Worm (Caenorhabditis elegans) whole organism, L4 larva: ENCODE results near the gene dsb-2.

Experiments
- D1046.2 ChIP-seq: fragments of 200-800 bp; sonication (Bioruptor generic); IDR thresholded peaks from 2 replicates; pipeline ENCODE4 v1.3.6; 2022; ENCODE audit warnings: missing genetic modification characterization, missing compliant biosample characterization
- F10B5.3 ChIP-seq: sonication (generic microtip); optimal IDR thresholded peaks from 2 replicates; lab custom pipeline; 2016; ENCODE audit warnings: mild to moderate bottlenecking, missing genetic modification characterization, missing compliant biosample characterization
- T20F7.1 ChIP-seq: fragments of 200-800 bp; sonication (Bioruptor generic); optimal IDR thresholded peaks from 2 replicates; lab custom pipeline; 2018; ENCODE audit warnings: mild to moderate bottlenecking, missing genetic modification characterization, missing compliant biosample characterization
- Y105C5A.15 ChIP-seq: fragments of 200-800 bp; sonication (Bioruptor generic); IDR thresholded peaks from 2 replicates; pipeline ENCODE4 v1.3.6; 2022; ENCODE audit warnings: missing genetic modification characterization, missing compliant biosample characterization
- Y5F2A.4 ChIP-seq: fragments of 200-800 bp; sonication (Bioruptor generic); optimal IDR thresholded peaks from 2 replicates; lab custom pipeline; 2018; ENCODE audit warnings: mild to moderate bottlenecking, missing genetic modification characterization, missing compliant biosample characterization
- Y75B8A.6 ChIP-seq: fragments of 200-800 bp; sonication (Bioruptor generic); IDR thresholded peaks from 2 replicates; pipeline ENCODE4 v1.3.6; 2022; ENCODE audit warnings: missing genetic modification reagents, missing genetic modification characterization, missing compliant biosample characterization
- aha-1 ChIP-seq: fragments of 150-350 bp; peaks from one replicate; lab custom pipeline; 2014; ENCODE audit warnings: missing biosample characterization, missing genetic modification characterization
- ama-1 ChIP-seq: fragments of 150-350 bp; optimal IDR thresholded peaks from 2 replicates; lab custom pipeline; 2014; ENCODE audit warnings: inconsistent platforms, mixed read lengths
- arid-1 ChIP-seq: fragments of 200-800 bp; sonication (Bioruptor generic); conservative IDR thresholded peaks from 2 replicates; pipeline ENCODE4 v1.3.6; 2022; ENCODE audit warnings: missing genetic modification reagents, missing genetic modification characterization, missing compliant biosample characterization
- attf-4 ChIP-seq: sonication (generic microtip); optimal IDR thresholded peaks from 3 replicates; lab custom pipeline; 2017; ENCODE audit warnings: missing biosample characterization, missing genetic modification characterization
- ceh-20 ChIP-seq: fragments of 200-800 bp; sonication (Bioruptor generic); IDR thresholded peaks from 2 replicates; pipeline ENCODE4 v1.3.6; 2022; ENCODE audit warnings: missing genetic modification reagents, missing genetic modification characterization, missing compliant biosample characterization
- ceh-32 ChIP-seq: sonication (generic microtip); optimal IDR thresholded peaks from 2 replicates; lab custom pipeline; 2016; ENCODE audit warnings: mild to moderate bottlenecking, missing genetic modification characterization, missing compliant biosample characterization; ENCODE audit not compliant: poor library complexity
- ceh-62 ChIP-seq: sonication (generic microtip); optimal IDR thresholded peaks from 2 replicates; lab custom pipeline; 2017; ENCODE audit warnings: missing biosample characterization, missing genetic modification characterization
- ctbp-1 ChIP-seq: fragments of 200-800 bp; sonication (Bioruptor generic); IDR thresholded peaks from 2 replicates; pipeline ENCODE4 v1.3.6; 2022; ENCODE audit warnings: missing genetic modification reagents, missing genetic modification characterization, missing compliant biosample characterization
- daf-12 ChIP-seq: fragments of 150-350 bp; optimal IDR thresholded peaks from 2 replicates; lab custom pipeline; 2014; ENCODE audit warnings: missing biosample characterization, missing genetic modification reagents, missing genetic modification characterization
- daf-16 ChIP-seq, 3 experiments: sonication (generic microtip); optimal IDR thresholded peaks; 2 replicates each; lab custom pipeline; 2016 to 2017; ENCODE audit warnings: missing genetic modification characterization in 3 of 3, missing genetic modification reagents in 3 of 3, mild to moderate bottlenecking in 2 of 3, missing compliant biosample characterization in 2 of 3, missing biosample characterization in 1 of 3, moderate library complexity in 1 of 3
- daf-19 ChIP-seq: fragments of 200-800 bp; sonication (Bioruptor generic); conservative IDR thresholded peaks from 2 replicates; pipeline ENCODE4 v1.3.6; 2022; ENCODE audit warnings: missing genetic modification characterization, missing compliant biosample characterization
- dmd-6 ChIP-seq: fragments of 200-800 bp; sonication (Bioruptor generic); IDR thresholded peaks from 2 replicates; pipeline ENCODE4 v1.3.6; 2022; ENCODE audit warnings: missing genetic modification reagents, missing genetic modification characterization, missing compliant biosample characterization
- dmd-9 ChIP-seq: fragments of 200-800 bp; sonication (Bioruptor generic); IDR thresholded peaks from 2 replicates; pipeline ENCODE4 v1.3.6; 2022; ENCODE audit warnings: missing genetic modification reagents, missing genetic modification characterization, missing compliant biosample characterization
- dpl-1 ChIP-seq: fragments of 150-350 bp; optimal IDR thresholded peaks from 2 replicates; lab custom pipeline; 2014; ENCODE audit warnings: missing biosample characterization, missing genetic modification reagents, missing genetic modification characterization
- dve-1 ChIP-seq: sonication (generic microtip); optimal IDR thresholded peaks from 2 replicates; lab custom pipeline; 2017; ENCODE audit warnings: antibody characterized with exemption, mild to moderate bottlenecking, missing genetic modification characterization, missing compliant biosample characterization; ENCODE audit not compliant: insufficient read depth
- egl-43 ChIP-seq: fragments of 200-800 bp; sonication (Bioruptor generic); IDR thresholded peaks from 2 replicates; pipeline ENCODE4 v1.3.6; 2022; ENCODE audit warnings: missing genetic modification reagents, missing genetic modification characterization, missing compliant biosample characterization
- fkh-10 ChIP-seq: fragments of 150-350 bp; optimal IDR thresholded peaks from 2 replicates; lab custom pipeline; 2014; ENCODE audit warnings: missing biosample characterization, missing genetic modification reagents, missing genetic modification characterization
- hmg-1.1 ChIP-seq: fragments of 200-800 bp; sonication (Bioruptor generic); IDR thresholded peaks from 2 replicates; pipeline ENCODE4 v1.3.6; 2022; ENCODE audit warnings: missing genetic modification reagents, missing genetic modification characterization, missing compliant biosample characterization
- lin-13 ChIP-seq: fragments of 150-350 bp; optimal IDR thresholded peaks from 2 replicates; lab custom pipeline; 2014; ENCODE audit warnings: missing biosample characterization, missing genetic modification reagents, missing genetic modification characterization
- lin-29 ChIP-seq: fragments of 200-800 bp; sonication (Bioruptor generic); IDR thresholded peaks from 2 replicates; pipeline ENCODE4 v1.3.6; 2022; ENCODE audit warnings: missing genetic modification reagents, missing genetic modification characterization, missing compliant biosample characterization
- lin-39 ChIP-seq: fragments of 150-350 bp; optimal IDR thresholded peaks from 2 replicates; lab custom pipeline; 2014; ENCODE audit warnings: missing biosample characterization, missing genetic modification reagents, missing genetic modification characterization
- lsy-2 ChIP-seq, 2 experiments: fragments of 150-350 bp in 1 of 2; sonication (generic microtip) in 1 of 2; optimal IDR thresholded peaks; 2 replicates each; lab custom pipeline; 2014 to 2017; ENCODE audit warnings: missing biosample characterization in 2 of 2, missing genetic modification characterization in 2 of 2
- madf-5 ChIP-seq, 2 experiments: fragments of 200-800 bp; sonication (Bioruptor generic); IDR thresholded peaks; 2 replicates each; pipeline ENCODE4 v1.3.6; 2022; ENCODE audit warnings: missing compliant biosample characterization in 2 of 2, missing genetic modification characterization in 2 of 2
- mdl-1 ChIP-seq, 2 experiments: fragments of 150-350 bp in 1 of 2; sonication (generic microtip) in 1 of 2; optimal IDR thresholded peaks; 2 replicates each; lab custom pipeline; 2014 to 2017; ENCODE audit warnings: missing biosample characterization in 2 of 2, missing genetic modification characterization in 2 of 2
- mxl-2 ChIP-seq: fragments of 200-800 bp; sonication (Bioruptor generic); conservative IDR thresholded peaks from 2 replicates; pipeline ENCODE4 v1.3.6; 2022; ENCODE audit warnings: missing genetic modification reagents, missing genetic modification characterization, missing compliant biosample characterization
- nhr-11 ChIP-seq: fragments of 150-350 bp; optimal IDR thresholded peaks from 2 replicates; lab custom pipeline; 2014; ENCODE audit warnings: missing biosample characterization, missing genetic modification characterization
- nhr-48 ChIP-seq: sonication (generic microtip); optimal IDR thresholded peaks from 2 replicates; lab custom pipeline; 2016; ENCODE audit warnings: mild to moderate bottlenecking, missing genetic modification characterization, missing compliant biosample characterization
- nhr-6 ChIP-seq: fragments of 150-350 bp; optimal IDR thresholded peaks from 2 replicates; lab custom pipeline; 2014; ENCODE audit warnings: missing biosample characterization, missing genetic modification characterization
- nhr-76 ChIP-seq: fragments of 150-350 bp; optimal IDR thresholded peaks from 2 replicates; lab custom pipeline; 2014; ENCODE audit warnings: missing biosample characterization, missing genetic modification characterization
- php-3 ChIP-seq: fragments of 200-800 bp; sonication (Bioruptor generic); IDR thresholded peaks from 2 replicates; pipeline ENCODE4 v1.3.6; 2022; ENCODE audit warnings: missing genetic modification reagents, missing genetic modification characterization, missing compliant biosample characterization
- pqm-1 ChIP-seq: sonication (generic microtip); optimal IDR thresholded peaks from 2 replicates; lab custom pipeline; 2017; ENCODE audit warnings: missing biosample characterization, missing genetic modification characterization
- saeg-2 ChIP-seq: fragments of 200-800 bp; sonication (Bioruptor generic); IDR thresholded peaks from 2 replicates; pipeline ENCODE4 v1.3.6; 2022; ENCODE audit warnings: missing genetic modification reagents, missing genetic modification characterization, missing compliant biosample characterization
- set-16 ChIP-seq: fragments of 200-800 bp; sonication (Bioruptor generic); IDR thresholded peaks from 2 replicates; pipeline ENCODE4 v1.3.6; 2022; ENCODE audit warnings: missing genetic modification reagents, missing genetic modification characterization, missing compliant biosample characterization
- spr-1 ChIP-seq: sonication (generic microtip); optimal IDR thresholded peaks from 2 replicates; lab custom pipeline; 2016; ENCODE audit warnings: mild to moderate bottlenecking, missing genetic modification characterization, missing compliant biosample characterization
- tra-1 ChIP-seq: fragments of 200-800 bp; sonication (Bioruptor generic); IDR thresholded peaks from 2 replicates; pipeline ENCODE4 v1.3.6; 2022; ENCODE audit warnings: missing genetic modification reagents, missing genetic modification characterization, missing compliant biosample characterization
- ztf-11 ChIP-seq: fragments of 150-350 bp; optimal IDR thresholded peaks from 2 replicates; lab custom pipeline; 2014; ENCODE audit warnings: missing biosample characterization, missing genetic modification characterization
- ztf-7 ChIP-seq: fragments of 150-350 bp; optimal IDR thresholded peaks from 2 replicates; lab custom pipeline; 2014; ENCODE audit warnings: missing biosample characterization, missing genetic modification characterization

Gene dsb-2

ce11 chrII:14404741-14405488, 6.0 kb upstream of the dsb-2 start (continued):
- TF ChIP-seq fkh-10 (GFP tag; lab: Kevin White, UChicago), result no peak
- peak; percentile 90 for TF ChIP-seq set-16 (GFP tag; lab: Robert Waterston, UW)
- TF ChIP-seq ceh-20, result 0 out of 2 replicates have a peak, but pooled peaks have one; percentile 34
- TF ChIP-seq dve-1, result peak; percentile 95
- TF ChIP-seq ama-1 (lab: Kevin White, UChicago), result no peak
- no peak for TF ChIP-seq T20F7.1
- TF ChIP-seq arid-1, result peak; percentile 62; the same call in 1 of the 2 replicates
- TF ChIP-seq ctbp-1 (GFP tag; lab: Robert Waterston, UW), result peak; percentile 64; the same call in 1 of the 2 replicates

ce11 chrII:14405489-14406059, 5.3 kb upstream of the dsb-2 start:
- TF ChIP-seq F10B5.3, result peak; percentile 10
- peak; percentile 6 for TF ChIP-seq lin-13 (GFP tag; lab: Kevin White, UChicago)
- TF ChIP-seq ceh-20, result 0 out of 2 replicates have a peak, but pooled peaks have one; percentile 1
- no peak for TF ChIP-seq dmd-9
- no peak for TF ChIP-seq pqm-1
- TF ChIP-seq ctbp-1 (GFP tag; lab: Robert Waterston, UW), result no peak
- no peak for TF ChIP-seq daf-12 (tag; lab: Kevin White, UChicago)
- no peak for TF ChIP-seq daf-16 (GFP tag; optimal IDR thresholded peaks at IDR 0.05; lab: Kevin White, UChicago)
- peak; percentile 12 for TF ChIP-seq daf-16 (tag; optimal IDR thresholded peaks at IDR 0.05; lab: Kevin White, UChicago)
- peak; percentile 38 for TF ChIP-seq aha-1

ce11 chrII:14406117-14406935, 4.6 kb upstream of the dsb-2 start:
- TF ChIP-seq attf-4 (tag; lab: Kevin White, UChicago), result no peak
- no peak for TF ChIP-seq ceh-32 (tag; lab: Kevin White, UChicago)
- no peak for TF ChIP-seq nhr-6 (tag; lab: Kevin White, UChicago)
- TF ChIP-seq ama-1 (lab: Kevin White, UChicago), result no peak
- TF ChIP-seq Y75B8A.6 (GFP tag; lab: Robert Waterston, UW), result no peak
- TF ChIP-seq lin-39 (tag; lab: Kevin White, UChicago), result no peak
- TF ChIP-seq dmd-6, result no peak
- no peak for TF ChIP-seq nhr-48 (tag; lab: Kevin White, UChicago)
- TF ChIP-seq daf-12 (tag; lab: Kevin White, UChicago), result no peak
- peak; percentile 67; the same call in 1 of the 2 replicates for TF ChIP-seq set-16 (GFP tag; lab: Robert Waterston, UW)
- TF ChIP-seq tra-1 (GFP tag; lab: Robert Waterston, UW), result no peak
- TF ChIP-seq ztf-7 (tag; lab: Kevin White, UChicago), result no peak
- TF ChIP-seq dve-1, result no peak
- no peak for TF ChIP-seq Y5F2A.4 (GFP tag; lab: Kevin White, UChicago)
- TF ChIP-seq nhr-76 (tag; lab: Kevin White, UChicago), result no peak
- TF ChIP-seq php-3 (GFP tag; lab: Robert Waterston, UW), result no peak
- peak in 1 of 2 experiments; percentile 11 for TF ChIP-seq lsy-2 (tag; optimal IDR thresholded peaks at IDR 0.05; lab: Kevin White, UChicago)
- no peak for TF ChIP-seq hmg-1.1 (GFP tag; lab: Robert Waterston, UW)
- TF ChIP-seq spr-1, result no peak
- no peak for TF ChIP-seq D1046.2 (GFP tag; lab: Robert Waterston, UW)
- TF ChIP-seq saeg-2 (GFP tag; lab: Robert Waterston, UW), result no peak
- TF ChIP-seq ceh-62 (tag; lab: Kevin White, UChicago), result no peak
- TF ChIP-seq daf-19 (GFP tag; lab: Robert Waterston, UW), result 0 out of 2 replicates have a peak, but pooled peaks have one; percentile 11
- TF ChIP-seq ceh-20, result no peak
- no peak for TF ChIP-seq ztf-11 (tag; lab: Kevin White, UChicago)
- no peak for TF ChIP-seq Y105C5A.15 (GFP tag; lab: Robert Waterston, UW)
- no peak for TF ChIP-seq nhr-11 (tag; lab: Kevin White, UChicago)
- TF ChIP-seq madf-5 (GFP tag; IDR thresholded peaks at IDR 0.05; lab: Robert Waterston, UW), result no peak
- TF ChIP-seq lin-29 (GFP tag; lab: Robert Waterston, UW), result no peak; the same call in 1 of the 2 replicates
- no peak for TF ChIP-seq mdl-1 (tag; optimal IDR thresholded peaks at IDR 0.05; lab: Kevin White, UChicago)
- no peak for TF ChIP-seq dpl-1 (GFP tag; lab: Kevin White, UChicago)
- no peak for TF ChIP-seq egl-43 (GFP tag; lab: Robert Waterston, UW)
- no peak for TF ChIP-seq fkh-10 (GFP tag; lab: Kevin White, UChicago)
- TF ChIP-seq mxl-2 (GFP tag; lab: Robert Waterston, UW), result no peak
- TF ChIP-seq lin-13 (GFP tag; lab: Kevin White, UChicago), result no peak
